Worm (Caenorhabditis elegans): ENCODE measurements around the gene rsa-2.

rsa-2 gene

DNA sequence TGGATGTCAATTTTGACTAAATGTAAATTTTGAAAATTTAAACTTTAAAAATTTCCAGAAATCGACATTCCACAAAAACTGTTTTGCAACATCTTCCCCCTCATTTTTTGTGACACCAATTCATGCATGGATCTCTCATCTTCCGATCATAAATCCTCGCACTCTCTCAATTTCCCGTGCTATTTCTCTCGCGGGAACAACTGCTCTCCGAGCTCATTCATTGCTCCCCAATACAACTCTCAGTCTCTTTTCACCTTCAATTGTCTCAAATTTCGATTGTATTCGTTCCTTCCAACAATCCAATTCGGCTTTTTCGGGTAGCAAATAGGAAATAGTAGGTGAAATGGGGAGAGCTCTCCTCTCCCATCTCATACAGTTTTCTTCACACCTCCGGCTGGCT, 19.3 kb downstream of the rsa-2 start:
- TF ChIP-seq mxl-1 (tag; optimal IDR thresholded peaks at IDR 0.05) (no peak), F55B11.4 (tag; optimal IDR thresholded peaks at IDR 0.05; ENCODE audit: borderline replicate concordance, insufficient read depth) (no peak), rpc-1 (optimal IDR thresholded peaks at IDR 0.05) (no peak), rpc-1 (tag; optimal IDR thresholded peaks at IDR 0.05) (no peak), B0019.2 (GFP tag; conservative IDR thresholded peaks at IDR 0.05) (no peak), athp-1 (tag; optimal IDR thresholded peaks at IDR 0.05) (no peak), pbrm-1 (GFP tag; IDR thresholded peaks at IDR 0.05) (no peak), madf-6 (GFP tag; IDR thresholded peaks at IDR 0.05) (no peak), egl-18 (GFP tag; IDR thresholded peaks at IDR 0.05) (no peak), unc-62 (GFP tag; optimal IDR thresholded peaks at IDR 0.05) (no peak), bed-1 (GFP tag; IDR thresholded peaks at IDR 0.05) (no peak), lin-26 (GFP tag; IDR thresholded peaks at IDR 0.05) (no peak), ztf-22 (GFP tag; optimal IDR thresholded peaks at IDR 0.05) (no peak), T07F8.4 (tag; optimal IDR thresholded peaks at IDR 0.05) (no peak), madf-8 (GFP tag; conservative IDR thresholded peaks at IDR 0.05) (no peak), F22D6.2 (tag; optimal IDR thresholded peaks at IDR 0.05) (no peak), attf-3 (GFP tag; conservative IDR thresholded peaks at IDR 0.05) (no peak), rec-8 (tag; optimal IDR thresholded peaks at IDR 0.05) (no peak), repo-1 (tag; optimal IDR thresholded peaks at IDR 0.05) (no peak)

- TF ChIP-seq nhr-80 (tag; optimal IDR thresholded peaks at IDR 0.05) (peak; percentile 73), Y67H2A.10 (GFP tag; conservative IDR thresholded peaks at IDR 0.05) (no peak)
These were observed 20.7 kb downstream of the rsa-2 start for ce11 chrIII:11083993-11084392.

DNA sequence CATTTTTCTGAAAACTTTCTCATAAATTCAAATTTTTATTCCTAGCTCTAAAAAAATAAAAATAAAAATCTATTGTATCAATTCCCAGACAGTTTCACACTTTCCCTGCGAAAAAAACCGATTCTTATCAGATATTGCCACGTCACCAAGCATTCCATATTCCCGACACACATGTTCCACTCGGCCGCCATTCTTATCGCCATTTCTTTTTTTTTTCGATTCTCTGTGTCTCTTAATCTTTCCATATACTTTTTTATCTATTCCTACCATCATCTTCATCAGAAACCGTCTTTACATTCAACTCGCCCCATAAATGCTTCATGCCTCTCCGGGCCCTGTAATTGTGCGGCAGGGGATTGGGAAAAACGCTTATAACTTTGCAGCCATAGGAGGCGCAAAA, 24.2 kb downstream of the rsa-2 start:
- TF ChIP-seq nhr-27 (tag; optimal IDR thresholded peaks at IDR 0.05), result no peak
- no peak for TF ChIP-seq hlh-26 (GFP tag; conservative IDR thresholded peaks at IDR 0.05)
- TF ChIP-seq let-607 (tag; optimal IDR thresholded peaks at IDR 0.05), result peak; percentile 72 to 89
- TF ChIP-seq attf-5 (GFP tag; optimal IDR thresholded peaks at IDR 0.05), result peak; percentile 29
- TF ChIP-seq die-1 (tag; optimal IDR thresholded peaks at IDR 0.05), result no peak
- TF ChIP-seq tbx-9 (tag; optimal IDR thresholded peaks at IDR 0.05; ENCODE audit: borderline replicate concordance), result no peak
- TF ChIP-seq mcd-1 (GFP tag; IDR thresholded peaks at IDR 0.05), result no peak
- TF ChIP-seq dox-1 (GFP tag; IDR thresholded peaks at IDR 0.05), result no peak
- no peak for TF ChIP-seq ceh-58 (GFP tag; IDR thresholded peaks at IDR 0.05)
- no peak for TF ChIP-seq lin-26 (GFP tag; IDR thresholded peaks at IDR 0.05)
- TF ChIP-seq F57C9.4 (tag; optimal IDR thresholded peaks at IDR 0.05), result no peak
- no peak for TF ChIP-seq mes-4 (tag; optimal IDR thresholded peaks at IDR 0.05)
- TF ChIP-seq F55B11.4 (tag; optimal IDR thresholded peaks at IDR 0.05; ENCODE audit: borderline replicate concordance, insufficient read depth), result no peak
- no peak for TF ChIP-seq K11D2.4 (GFP tag; IDR thresholded peaks at IDR 0.05)
- TF ChIP-seq atf-7 (tag; optimal IDR thresholded peaks at IDR 0.05), result no peak
- TF ChIP-seq gei-17 (GFP tag; optimal IDR thresholded peaks at IDR 0.05), result no peak
- TF ChIP-seq madf-10 (tag; optimal IDR thresholded peaks at IDR 0.05), result no peak
- no peak for TF ChIP-seq rpc-1 (optimal IDR thresholded peaks at IDR 0.05)
- TF ChIP-seq rpc-1 (tag; optimal IDR thresholded peaks at IDR 0.05), result no peak
- TF ChIP-seq unc-130 (GFP tag; optimal IDR thresholded peaks at IDR 0.05), result no peak
- TF ChIP-seq ets-4 (GFP tag; optimal IDR thresholded peaks at IDR 0.05), result no peak
- TF ChIP-seq ztf-18 (tag; optimal IDR thresholded peaks at IDR 0.05), result no peak
- no peak for TF ChIP-seq ztf-3 (GFP tag; optimal IDR thresholded peaks at IDR 0.05)
- no peak for TF ChIP-seq snpc-4 (GFP tag; optimal IDR thresholded peaks at IDR 0.05)
- TF ChIP-seq snpc-4 (tag; optimal IDR thresholded peaks at IDR 0.05), result peak in 2 of 4 experiments; percentile 34
- TF ChIP-seq repo-1 (tag; optimal IDR thresholded peaks at IDR 0.05), result no peak
- TF ChIP-seq B0336.3 (GFP tag; IDR thresholded peaks at IDR 0.05), result no peak
- no peak for TF ChIP-seq dpff-1 (tag; optimal IDR thresholded peaks at IDR 0.05)
- TF ChIP-seq nhr-80 (tag; optimal IDR thresholded peaks at IDR 0.05), result peak; percentile 81
